Worm (Caenorhabditis elegans) whole organism, L2 larva: ENCODE results near the gene glo-1.

Experiments
- alr-1 ChIP-seq: fragments of 150-350 bp; optimal IDR thresholded peaks from 2 replicates; lab custom pipeline; 2014; ENCODE audit warnings: missing biosample characterization, missing genetic modification characterization
- blmp-1 ChIP-seq: sonication (generic microtip); optimal IDR thresholded peaks from 2 replicates; lab custom pipeline; 2017; ENCODE audit warnings: missing genetic modification characterization, mild to moderate bottlenecking, missing compliant biosample characterization, antibody characterized with exemption, moderate library complexity; ENCODE audit not compliant: insufficient read depth
- gmeb-1 ChIP-seq: fragments of 150-350 bp; optimal IDR thresholded peaks from 2 replicates; lab custom pipeline; 2014; ENCODE audit warnings: missing biosample characterization, missing genetic modification characterization
- nhr-10 ChIP-seq: sonication (generic microtip); optimal IDR thresholded peaks from 2 replicates; lab custom pipeline; 2017; ENCODE audit warnings: missing biosample characterization, missing genetic modification characterization
- zag-1 ChIP-seq: fragments of 150-350 bp; optimal IDR thresholded peaks from 2 replicates; lab custom pipeline; 2014; ENCODE audit warnings: missing biosample characterization, missing genetic modification characterization
- ztf-11 ChIP-seq: sonication (generic microtip); optimal IDR thresholded peaks from 2 replicates; lab custom pipeline; 2017; ENCODE audit warnings: missing biosample characterization, missing genetic modification characterization
- ztf-4 ChIP-seq: fragments of 150-350 bp; optimal IDR thresholded peaks from 2 replicates; lab custom pipeline; 2014; ENCODE audit warnings: missing biosample characterization, missing genetic modification characterization

DNA sequence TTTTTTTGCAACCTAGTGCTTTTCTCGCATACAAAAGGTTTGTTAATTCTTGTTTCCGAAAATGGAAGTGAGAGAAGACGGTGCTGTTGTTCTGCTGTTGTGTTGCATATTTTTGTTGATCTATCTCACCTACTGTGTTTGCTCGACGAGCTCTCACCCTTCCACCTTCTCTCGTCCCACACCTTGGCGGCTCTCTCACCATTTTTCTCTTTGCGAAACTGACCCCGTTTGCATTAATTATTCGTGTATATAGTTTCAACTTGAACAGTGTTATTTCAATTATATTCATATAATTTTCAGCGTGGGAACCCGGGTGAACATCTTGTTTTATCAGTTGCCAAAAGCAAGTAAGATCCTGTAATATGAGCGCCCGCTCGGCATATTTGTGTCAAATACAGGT, 4.9 kb downstream of the glo-1 start, which contains the start of gene R07B1.9:
- no peak for TF ChIP-seq blmp-1 (tag; lab: Kevin White, UChicago)
- TF ChIP-seq gmeb-1 (tag; lab: Kevin White, UChicago) = no peak
- TF ChIP-seq ztf-4 = no peak
- no peak for TF ChIP-seq zag-1 (tag; lab: Kevin White, UChicago)
- TF ChIP-seq alr-1 (tag; lab: Kevin White, UChicago) = no peak
- TF ChIP-seq ztf-11 (tag; lab: Kevin White, UChicago) = no peak
- TF ChIP-seq nhr-10 (tag; lab: Kevin White, UChicago) = no peak
